Fruit fly (Drosophila melanogaster): ENCODE measurements around the gene eIF4G1.
A peak's percentile ranks its signal among the peaks of the same experiment; 100 is the strongest.

Gene eIF4G1

DNA sequence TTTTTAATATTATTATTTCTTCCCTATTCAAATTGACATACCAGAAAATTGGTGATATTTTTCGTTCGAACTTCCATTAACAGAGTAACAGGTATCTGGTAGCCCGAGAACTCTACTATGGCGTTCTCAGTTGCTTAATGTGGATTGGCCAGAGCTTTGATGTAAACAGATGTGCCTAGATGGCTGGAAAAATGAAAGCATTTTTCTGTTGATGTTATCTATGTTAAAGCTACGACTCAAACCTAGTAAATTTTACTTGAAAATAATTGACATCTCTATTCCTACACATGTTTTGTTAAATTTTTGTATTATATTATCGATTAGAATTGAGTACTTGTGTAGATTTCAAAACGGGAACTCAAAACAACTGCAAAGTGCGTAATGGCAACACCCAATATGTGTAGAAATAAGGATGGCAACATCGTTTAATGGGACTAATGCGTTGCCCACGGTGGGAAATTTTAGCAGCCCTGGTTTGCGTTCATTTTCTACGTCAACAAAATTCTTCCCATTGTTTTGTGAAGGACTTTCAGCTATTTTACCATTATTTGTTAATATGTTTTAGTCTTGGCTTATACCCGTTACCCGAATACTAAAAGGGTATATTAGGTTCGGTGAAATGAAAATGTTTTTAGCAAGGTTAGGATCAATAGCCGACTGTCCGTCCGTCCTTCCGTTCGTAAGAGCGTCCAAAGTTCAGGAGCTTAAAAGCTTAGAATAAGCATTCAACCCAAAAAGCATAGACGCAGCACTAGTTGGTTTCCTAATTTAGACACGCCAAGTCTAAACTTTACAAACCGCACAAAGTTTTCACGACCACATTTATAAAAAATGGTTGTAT is 49.3 kb upstream of the eIF4G1 start (continued):
- TF ChIP-seq CG7357 (GFP tag; IDR thresholded peaks at IDR 0.05) (no peak), lilli (GFP tag; optimal IDR thresholded peaks at IDR 0.05) (peak; percentile 1), dysf (GFP tag; IDR thresholded peaks at IDR 0.05) (no peak), crol (GFP tag; IDR thresholded peaks at IDR 0.05) (no peak), eyg (GFP tag; optimal IDR thresholded peaks at IDR 0.05) (no peak), so (GFP tag; IDR thresholded peaks at IDR 0.05) (no peak), phol (tag; optimal IDR thresholded peaks at IDR 0.05) (peak; percentile 34), ham (GFP tag; IDR thresholded peaks at IDR 0.05) (no peak), CG11560 (tag; IDR thresholded peaks at IDR 0.05) (no peak; the same call in 2 of the 3 replicates), CG30431 (GFP tag; optimal IDR thresholded peaks at IDR 0.05) (no peak), fd64A (GFP tag; optimal IDR thresholded peaks at IDR 0.05) (no peak), Side (GFP tag; optimal IDR thresholded peaks at IDR 0.05) (no peak), zfh1 (GFP tag; IDR thresholded peaks at IDR 0.05) (no peak), Myb (GFP tag; optimal IDR thresholded peaks at IDR 0.05) (peak; percentile 21), CG8089 (GFP tag; optimal IDR thresholded peaks at IDR 0.05) (no peak), Oaz (GFP tag; IDR thresholded peaks at IDR 0.05) (no peak), Dek (tag; optimal IDR thresholded peaks at IDR 0.05) (no peak), luna (GFP tag; optimal IDR thresholded peaks at IDR 0.05) (no peak), CG14965 (GFP tag; optimal IDR thresholded peaks at IDR 0.05; ENCODE audit: borderline replicate concordance) (no peak), yki (optimal IDR thresholded peaks at IDR 0.05) (no peak), dan (GFP tag; IDR thresholded peaks at IDR 0.05) (no peak), CG3281 (GFP tag; optimal IDR thresholded peaks at IDR 0.05) (no peak), chinmo (GFP tag; IDR thresholded peaks at IDR 0.05; ENCODE audit: partially characterized antibody) (no peak; the same call in 2 of the 4 replicates), br (optimal IDR thresholded peaks at IDR 0.05) (no peak), YL-1 (GFP tag; optimal IDR thresholded peaks at IDR 0.05) (no peak), ATbp (GFP tag; optimal IDR thresholded peaks at IDR 0.05) (no peak), CG7987 (GFP tag; optimal IDR thresholded peaks at IDR 0.05) (no peak), Mad (GFP tag; optimal IDR thresholded peaks at IDR 0.05) (no peak), hkb (optimal IDR thresholded peaks at IDR 0.05) (peak; percentile 14), hkb (GFP tag; IDR thresholded peaks at IDR 0.05) (no peak), CG7556 (GFP tag; optimal IDR thresholded peaks at IDR 0.05) (no peak), CG32532 (GFP tag; IDR thresholded peaks at IDR 0.05) (no peak), corto (GFP tag; optimal IDR thresholded peaks at IDR 0.05) (no peak), jigr1 (GFP tag; IDR thresholded peaks at IDR 0.05) (no peak), pros (GFP tag; optimal IDR thresholded peaks at IDR 0.05) (no peak), D (optimal IDR thresholded peaks at IDR 0.05) (no peak), D (GFP tag; optimal IDR thresholded peaks at IDR 0.05) (no peak), Dll (GFP tag; IDR thresholded peaks at IDR 0.05; ENCODE audit: partially characterized antibody) (no peak; the same call in 2 of the 4 replicates), pum (GFP tag; optimal IDR thresholded peaks at IDR 0.05) (no peak), tll (GFP tag; optimal IDR thresholded peaks at IDR 0.05) (no peak), CG10267 (tag; optimal IDR thresholded peaks at IDR 0.05) (peak; percentile 57), CG14441 (GFP tag; IDR thresholded peaks at IDR 0.05) (no peak), CG16863 (GFP tag; optimal IDR thresholded peaks at IDR 0.05) (no peak), Sry-δ (GFP tag; optimal IDR thresholded peaks at IDR 0.05) (peak; percentile 41), Dad (GFP tag; optimal IDR thresholded peaks at IDR 0.05) (no peak), Blimp-1 (GFP tag; optimal IDR thresholded peaks at IDR 0.05) (no peak), disco-r (GFP tag; optimal IDR thresholded peaks at IDR 0.05) (no peak), CG8281 (tag; optimal IDR thresholded peaks at IDR 0.05) (no peak), sr (GFP tag; IDR thresholded peaks at IDR 0.05) (no peak), pho (GFP tag; optimal IDR thresholded peaks at IDR 0.05) (peak; percentile 36), kni (GFP tag; optimal IDR thresholded peaks at IDR 0.05) (no peak)
